Worm (Caenorhabditis elegans) whole organism, young adult: ENCODE results near the gene dct-18.
A peak's percentile ranks its signal among the peaks of the same experiment; 100 is the strongest.

Experiments used
- B0019.2 ChIP-seq: fragments of 200-800 bp; sonication (Bioruptor generic); conservative IDR thresholded peaks from 2 replicates; pipeline ENCODE4 v1.3.6; 2022; ENCODE audit warnings: missing genetic modification reagents, missing genetic modification characterization, missing compliant biosample characterization
- C06A6.2 ChIP-seq: fragments of 200-800 bp; sonication (Bioruptor generic); conservative IDR thresholded peaks from 2 replicates; pipeline ENCODE4 v1.3.6; 2022; ENCODE audit warnings: missing genetic modification characterization, missing compliant biosample characterization
- C17E4.6 ChIP-seq: fragments of 200-800 bp; sonication (Bioruptor generic); IDR thresholded peaks from 2 replicates; pipeline ENCODE4 v1.3.6; 2022; ENCODE audit warnings: missing genetic modification reagents, missing genetic modification characterization, missing compliant biosample characterization
- F22D6.2 ChIP-seq: sonication (generic microtip); optimal IDR thresholded peaks from 2 replicates; lab custom pipeline; 2016; ENCODE audit warnings: mild to moderate bottlenecking, missing genetic modification characterization, missing compliant biosample characterization
- F23B12.7 ChIP-seq: sonication (generic microtip); optimal IDR thresholded peaks from 2 replicates; lab custom pipeline; 2017; ENCODE audit warnings: missing genetic modification characterization, mild to moderate bottlenecking, missing compliant biosample characterization, antibody characterized with exemption, moderate library complexity; ENCODE audit not compliant: insufficient read depth
- F37B4.10 ChIP-seq: fragments of 200-800 bp; sonication (Bioruptor generic); IDR thresholded peaks from 2 replicates; pipeline ENCODE4 v1.3.6; 2022; ENCODE audit warnings: missing genetic modification characterization, missing compliant biosample characterization
- F52B5.7 ChIP-seq: sonication (generic microtip); optimal IDR thresholded peaks from 2 replicates; lab custom pipeline; 2016; ENCODE audit warnings: mild to moderate bottlenecking, missing genetic modification characterization, missing compliant biosample characterization
- F57A8.1 ChIP-seq: fragments of 200-800 bp; sonication (Bioruptor generic); optimal IDR thresholded peaks from 2 replicates; lab custom pipeline; 2018; ENCODE audit warnings: mild to moderate bottlenecking, missing genetic modification characterization, moderate library complexity, missing compliant biosample characterization
- Y53G8AR.9 ChIP-seq: fragments of 200-800 bp; sonication (Bioruptor generic); conservative IDR thresholded peaks from 2 replicates; pipeline ENCODE4 v1.3.6; 2022; ENCODE audit warnings: missing genetic modification reagents, missing genetic modification characterization, missing compliant biosample characterization
- akir-1 ChIP-seq: fragments of 200-800 bp; sonication (Bioruptor generic); optimal IDR thresholded peaks from 2 replicates; lab custom pipeline; 2018; ENCODE audit warnings: mild to moderate bottlenecking, missing genetic modification characterization, moderate library complexity, missing compliant biosample characterization
- ama-1 ChIP-seq, 3 experiments: fragments of 150-350 bp in 1 of 3; sonication (generic microtip) in 2 of 3; optimal IDR thresholded peaks; 2 replicates each; lab custom pipeline; 2014 to 2018; ENCODE audit warnings: missing biosample characterization in 2 of 3, missing genetic modification characterization in 2 of 3, missing genetic modification reagents in 2 of 3
- attf-3 ChIP-seq: fragments of 200-800 bp; sonication (Bioruptor generic); conservative IDR thresholded peaks from 2 replicates; pipeline ENCODE4 v1.3.6; 2022; ENCODE audit warnings: missing genetic modification reagents, missing genetic modification characterization, missing compliant biosample characterization
- ceh-27 ChIP-seq: fragments of 200-800 bp; sonication (Bioruptor generic); optimal IDR thresholded peaks from 2 replicates; lab custom pipeline; 2018; ENCODE audit warnings: mild to moderate bottlenecking, missing genetic modification characterization, moderate library complexity, missing compliant biosample characterization
- chd-7 ChIP-seq: sonication (generic microtip); optimal IDR thresholded peaks from 2 replicates; lab custom pipeline; 2016; ENCODE audit warnings: mild to moderate bottlenecking, missing genetic modification characterization, moderate library complexity, missing compliant biosample characterization
- die-1 ChIP-seq: sonication (generic microtip); optimal IDR thresholded peaks from 2 replicates; lab custom pipeline; 2016; ENCODE audit warnings: missing genotype, mild to moderate bottlenecking, missing genetic modification characterization, missing compliant biosample characterization
- dox-1 ChIP-seq: fragments of 200-800 bp; sonication (Bioruptor generic); IDR thresholded peaks from 2 replicates; pipeline ENCODE4 v1.3.6; 2022; ENCODE audit warnings: missing genetic modification reagents, missing genetic modification characterization, missing compliant biosample characterization
- egl-18 ChIP-seq: fragments of 200-800 bp; sonication (Bioruptor generic); IDR thresholded peaks from 2 replicates; pipeline ENCODE4 v1.3.6; 2022; ENCODE audit warnings: missing genetic modification reagents, missing genetic modification characterization, missing compliant biosample characterization
- egl-44 ChIP-seq: fragments of 200-800 bp; sonication (Bioruptor generic); IDR thresholded peaks from 2 replicates; pipeline ENCODE4 v1.3.6; 2022; ENCODE audit warnings: missing genetic modification reagents, missing genetic modification characterization, missing compliant biosample characterization
- egrh-3 ChIP-seq: fragments of 200-800 bp; sonication (Bioruptor generic); IDR thresholded peaks from 2 replicates; pipeline ENCODE4 v1.3.6; 2022; ENCODE audit warnings: missing genetic modification reagents, missing genetic modification characterization, missing compliant biosample characterization
- him-1 ChIP-seq: sonication (generic microtip); optimal IDR thresholded peaks from 2 replicates; lab custom pipeline; 2016; ENCODE audit warnings: missing genotype, missing genetic modification reagents, missing genetic modification characterization, missing compliant biosample characterization
- hsf-1 ChIP-seq: fragments of 200-800 bp; sonication (Bioruptor generic); IDR thresholded peaks from 2 replicates; pipeline ENCODE4 v1.3.6; 2022; ENCODE audit warnings: missing genetic modification reagents, missing genetic modification characterization, missing compliant biosample characterization
- let-526 ChIP-seq: fragments of 200-800 bp; sonication (Bioruptor generic); IDR thresholded peaks from 2 replicates; pipeline ENCODE4 v1.3.6; 2022; ENCODE audit warnings: missing genetic modification reagents, missing genetic modification characterization, missing compliant biosample characterization
- lin-35 ChIP-seq, 3 experiments: fragments of 150-350 bp in 2 of 3; sonication (generic microtip) in 1 of 3; optimal IDR thresholded peaks; 2 replicates each; lab custom pipeline; 2014 to 2018; ENCODE audit warnings: missing biosample characterization in 3 of 3, missing genetic modification characterization in 3 of 3, missing genetic modification reagents in 3 of 3
- lin-40 ChIP-seq: sonication (generic microtip); optimal IDR thresholded peaks from 2 replicates; lab custom pipeline; 2016; ENCODE audit warnings: missing genetic modification characterization, mild to moderate bottlenecking, missing compliant biosample characterization, missing genotype, missing genetic modification reagents
- madf-8 ChIP-seq: fragments of 200-800 bp; sonication (Bioruptor generic); conservative IDR thresholded peaks from 2 replicates; pipeline ENCODE4 v1.3.6; 2022; ENCODE audit warnings: missing genetic modification reagents, missing genetic modification characterization, missing compliant biosample characterization
- mes-4 ChIP-seq: sonication (generic microtip); optimal IDR thresholded peaks from 2 replicates; lab custom pipeline; 2016; ENCODE audit warnings: missing genotype, missing genetic modification characterization, missing compliant biosample characterization
- nfya-1 ChIP-seq: sonication (generic microtip); optimal IDR thresholded peaks from 2 replicates; lab custom pipeline; 2017; ENCODE audit warnings: antibody characterized with exemption, missing compliant biosample characterization, missing genetic modification characterization, borderline replicate concordance; ENCODE audit not compliant: insufficient read depth
- sdz-38 ChIP-seq: sonication (generic microtip); optimal IDR thresholded peaks from 2 replicates; lab custom pipeline; 2016; ENCODE audit warnings: missing genotype, missing genetic modification characterization, missing compliant biosample characterization
- snpc-1.3 ChIP-seq: sonication (generic microtip); optimal IDR thresholded peaks from 2 replicates; lab custom pipeline; 2017; ENCODE audit warnings: missing genetic modification characterization, mild to moderate bottlenecking, missing compliant biosample characterization, antibody characterized with exemption, moderate library complexity, missing genotype, missing genetic modification reagents; ENCODE audit not compliant: insufficient read depth
- snpc-3.4 ChIP-seq: sonication (generic microtip); optimal IDR thresholded peaks from 2 replicates; lab custom pipeline; 2017; ENCODE audit warnings: missing genetic modification characterization, mild to moderate bottlenecking, missing compliant biosample characterization, antibody characterized with exemption, moderate library complexity, missing genotype, missing genetic modification reagents
- snpc-4 ChIP-seq, 5 experiments: fragments of 150-350 bp in 1 of 5; sonication (generic microtip) in 4 of 5; optimal IDR thresholded peaks; 2 replicates each; lab custom pipeline; 2014 to 2018; ENCODE audit warnings: missing genetic modification characterization in 5 of 5, missing biosample characterization in 3 of 5, antibody characterized with exemption in 2 of 5, mild to moderate bottlenecking in 2 of 5, missing compliant biosample characterization in 2 of 5, missing genotype in 2 of 5, moderate library complexity in 2 of 5, missing genetic modification reagents in 1 of 5
- sptf-2 ChIP-seq: fragments of 200-800 bp; sonication (Bioruptor generic); optimal IDR thresholded peaks from 2 replicates; lab custom pipeline; 2018; ENCODE audit warnings: mild to moderate bottlenecking, missing genetic modification characterization, missing compliant biosample characterization
- tbp1 ChIP-seq: fragments of 200-800 bp; sonication (Bioruptor generic); optimal IDR thresholded peaks from 2 replicates; lab custom pipeline; 2018; ENCODE audit warnings: mild to moderate bottlenecking, missing genetic modification characterization, missing compliant biosample characterization
- unc-130 ChIP-seq: sonication (generic microtip); optimal IDR thresholded peaks from 2 replicates; lab custom pipeline; 2016; ENCODE audit warnings: missing genetic modification reagents, missing genetic modification characterization, missing compliant biosample characterization
- zfh-2 ChIP-seq: fragments of 200-800 bp; sonication (Bioruptor generic); conservative IDR thresholded peaks from 2 replicates; pipeline ENCODE4 v1.3.6; 2022; ENCODE audit warnings: missing genetic modification reagents, missing genetic modification characterization, missing compliant biosample characterization
- ztf-22 ChIP-seq: fragments of 200-800 bp; sonication (Bioruptor generic); optimal IDR thresholded peaks from 2 replicates; lab custom pipeline; 2018; ENCODE audit warnings: mild to moderate bottlenecking, missing genetic modification characterization, moderate library complexity, missing compliant biosample characterization
- ztf-28 ChIP-seq: fragments of 200-800 bp; sonication (Bioruptor generic); IDR thresholded peaks from 2 replicates; pipeline ENCODE4 v1.3.6; 2022; ENCODE audit warnings: missing genetic modification reagents, missing genetic modification characterization, missing compliant biosample characterization
- ztf-3 ChIP-seq: fragments of 200-800 bp; sonication (Bioruptor generic); optimal IDR thresholded peaks from 2 replicates; lab custom pipeline; 2018; ENCODE audit warnings: mild to moderate bottlenecking, missing genetic modification characterization, missing compliant biosample characterization
- ztf-6 ChIP-seq: fragments of 200-800 bp; sonication (Bioruptor generic); IDR thresholded peaks from 2 replicates; pipeline ENCODE4 v1.3.6; 2022; ENCODE audit warnings: missing genetic modification reagents, missing genetic modification characterization, missing compliant biosample characterization

dct-18 gene

ce11 chrII:12944587-12945126 lies 13.0 kb downstream of the dct-18 start (continued):
- peak; percentile 95 for TF ChIP-seq F23B12.7 (tag; lab: Kevin White, UChicago)
- peak; percentile 92 for TF ChIP-seq unc-130 (GFP tag; lab: Kevin White, UChicago)
- TF ChIP-seq C06A6.2 (GFP tag; lab: Robert Waterston, UW), result peak; percentile 88
- TF ChIP-seq snpc-1.3 (tag; lab: Kevin White, UChicago), result peak; percentile 96
- TF ChIP-seq F22D6.2 (tag; lab: Kevin White, UChicago), result peak; percentile 86
- TF ChIP-seq ceh-27 (GFP tag; lab: Kevin White, UChicago), result peak; percentile 86
- TF ChIP-seq attf-3, result peak; percentile 82; the same call in 1 of the 2 replicates
- peak; percentile 92 for TF ChIP-seq die-1 (tag; lab: Kevin White, UChicago)
- peak; percentile 89 for TF ChIP-seq mes-4 (tag; lab: Kevin White, UChicago)
- peak; percentile 98 for TF ChIP-seq snpc-4 (GFP tag; optimal IDR thresholded peaks at IDR 0.05; lab: Kevin White, UChicago)
- peak; percentile 99 to 100 (median 99) for TF ChIP-seq snpc-4 (tag; optimal IDR thresholded peaks at IDR 0.05; lab: Kevin White, UChicago)
- peak; percentile 100 for TF ChIP-seq ama-1 (optimal IDR thresholded peaks at IDR 0.05; lab: Kevin White, UChicago)
- TF ChIP-seq ama-1 (GFP tag; optimal IDR thresholded peaks at IDR 0.05; lab: Kevin White, UChicago), result peak; percentile 71 to 77
- peak; percentile 73 for TF ChIP-seq let-526 (GFP tag; lab: Robert Waterston, UW)
- peak; percentile 93 for TF ChIP-seq Y53G8AR.9
- TF ChIP-seq akir-1 (GFP tag; lab: Kevin White, UChicago), result peak; percentile 69
- TF ChIP-seq ztf-3, result peak; percentile 83
- TF ChIP-seq ztf-22, result peak; percentile 92
- peak; percentile 97 for TF ChIP-seq lin-40 (tag; lab: Kevin White, UChicago)
- TF ChIP-seq dox-1 (GFP tag; lab: Robert Waterston, UW), result peak; percentile 99
- peak in 2 of 3 experiments; percentile 63 to 79 for TF ChIP-seq lin-35 (GFP tag; optimal IDR thresholded peaks at IDR 0.05; lab: Kevin White, UChicago)
- peak; percentile 90; the same call in 1 of the 2 replicates for TF ChIP-seq F37B4.10 (GFP tag; lab: Robert Waterston, UW)
- TF ChIP-seq zfh-2 (GFP tag; lab: Robert Waterston, UW), result peak; percentile 100
- peak; percentile 95 for TF ChIP-seq him-1 (tag; lab: Kevin White, UChicago)
- peak; percentile 71 for TF ChIP-seq sdz-38 (tag; lab: Kevin White, UChicago)
- TF ChIP-seq C17E4.6 (GFP tag; lab: Robert Waterston, UW), result peak; percentile 85
- peak; percentile 70; the same call in 1 of the 2 replicates for TF ChIP-seq egl-18 (GFP tag; lab: Robert Waterston, UW)
- TF ChIP-seq nfya-1 (tag; lab: Kevin White, UChicago), result no peak
- peak; percentile 83 for TF ChIP-seq tbp1 (GFP tag; lab: Kevin White, UChicago)
- peak; percentile 76 for TF ChIP-seq B0019.2 (GFP tag; lab: Robert Waterston, UW)
- TF ChIP-seq hsf-1, result peak; percentile 96
- peak; percentile 90 for TF ChIP-seq ztf-28 (GFP tag; lab: Robert Waterston, UW)
- peak; percentile 68 for TF ChIP-seq F57A8.1 (GFP tag; lab: Kevin White, UChicago)

- TF ChIP-seq sptf-2 (GFP tag; lab: Kevin White, UChicago) (no peak), let-526 (GFP tag; lab: Robert Waterston, UW) (no peak), F37B4.10 (GFP tag; lab: Robert Waterston, UW) (no peak), snpc-3.4 (tag; lab: Kevin White, UChicago) (no peak), F52B5.7 (tag; lab: Kevin White, UChicago) (no peak), egrh-3 (GFP tag; lab: Robert Waterston, UW) (no peak), ztf-22 (no peak), snpc-1.3 (tag; lab: Kevin White, UChicago) (no peak), chd-7 (tag; lab: Kevin White, UChicago) (no peak), unc-130 (GFP tag; lab: Kevin White, UChicago) (no peak), snpc-4 (GFP tag; optimal IDR thresholded peaks at IDR 0.05; lab: Kevin White, UChicago) (no peak), snpc-4 (tag; optimal IDR thresholded peaks at IDR 0.05; lab: Kevin White, UChicago) (peak in 2 of 4 experiments; percentile 35 to 68), egl-44 (GFP tag; lab: Robert Waterston, UW) (no peak), zfh-2 (GFP tag; lab: Robert Waterston, UW) (0 out of 2 replicates have a peak, but pooled peaks have one; percentile 20), madf-8 (GFP tag; lab: Robert Waterston, UW) (no peak), ztf-6 (GFP tag; lab: Robert Waterston, UW) (no peak)
These were observed 16.5 kb downstream of the dct-18 start, which contains the start of gene F58G1.7 for ce11 chrII:12948158-12948557. TSS of gene F58G1.7 (minus strand) at chrII:12948258.
